Worm (Caenorhabditis elegans) whole organism, L1 larva: Measurements from ENCODE around the gene Y46E12BL.2.

ENCODE experiments used
- Y116A8C.19 ChIP-seq: sonication (generic microtip); optimal IDR thresholded peaks from 2 replicates; lab custom pipeline; 2016; ENCODE audit warnings: missing compliant biosample characterization, missing genetic modification characterization, borderline replicate concordance
- alr-1 ChIP-seq: fragments of 200-800 bp; sonication (Bioruptor generic); optimal IDR thresholded peaks from 2 replicates; lab custom pipeline; 2018; ENCODE audit warnings: borderline replicate concordance, mild to moderate bottlenecking, missing genetic modification characterization, missing compliant biosample characterization
- aly-2 ChIP-seq: fragments of 150-350 bp; optimal IDR thresholded peaks from 2 replicates; lab custom pipeline; 2014; ENCODE audit warnings: missing biosample characterization, missing genetic modification characterization
- blmp-1 ChIP-seq: fragments of 150-350 bp; optimal IDR thresholded peaks from 2 replicates; lab custom pipeline; 2014; ENCODE audit warnings: missing biosample characterization, missing genetic modification characterization
- ceh-82 ChIP-seq, 3 experiments: fragments of 150-350 bp in 1 of 3; sonication (generic microtip) in 2 of 3; optimal IDR thresholded peaks; 2 replicates each; lab custom pipeline; 2014 to 2017; ENCODE audit warnings: missing biosample characterization in 3 of 3, missing genetic modification characterization in 3 of 3
- ceh-88 ChIP-seq: fragments of 200-800 bp; sonication (Bioruptor generic); IDR thresholded peaks from 2 replicates; pipeline ENCODE4 v1.3.6; 2022; ENCODE audit warnings: missing genetic modification characterization, missing compliant biosample characterization
- ceh-90 ChIP-seq: sonication (generic microtip); optimal IDR thresholded peaks from 2 replicates; lab custom pipeline; 2016; ENCODE audit warnings: missing genetic modification characterization, missing compliant biosample characterization
- dpl-1 ChIP-seq, 3 experiments: fragments of 150-350 bp in 2 of 3; sonication (generic microtip) in 1 of 3; optimal IDR thresholded peaks; 2 replicates each; lab custom pipeline; 2014 to 2017; ENCODE audit warnings: missing biosample characterization in 3 of 3, missing genetic modification characterization in 3 of 3, missing genetic modification reagents in 3 of 3
- elt-3 ChIP-seq, 6 experiments: fragments of 150-350 bp in 1 of 6; sonication (generic microtip); optimal IDR thresholded peaks; 2 replicates each; lab custom pipeline; 2017 to 2018; ENCODE audit warnings: missing biosample characterization in 6 of 6, missing genetic modification characterization in 6 of 6, inconsistent platforms in 1 of 6
- ets-5 ChIP-seq: fragments of 200-800 bp; sonication (Bioruptor generic); IDR thresholded peaks from 2 replicates; pipeline ENCODE4 v1.3.6; 2022; ENCODE audit warnings: missing genetic modification characterization, missing compliant biosample characterization
- fkh-8 ChIP-seq: sonication (generic microtip); optimal IDR thresholded peaks from 2 replicates; lab custom pipeline; 2016; ENCODE audit warnings: mild to moderate bottlenecking, missing genetic modification characterization, missing compliant biosample characterization
- fos-1 ChIP-seq: fragments of 150-350 bp; optimal IDR thresholded peaks from 2 replicates; lab custom pipeline; 2014; ENCODE audit warnings: missing biosample characterization, missing genetic modification characterization
- hlh-17 ChIP-seq: fragments of 200-800 bp; sonication (Bioruptor generic); optimal IDR thresholded peaks from 2 replicates; lab custom pipeline; 2018; ENCODE audit warnings: missing genetic modification characterization, mild to moderate bottlenecking, missing compliant biosample characterization, moderate library complexity, borderline replicate concordance
- hlh-4 ChIP-seq: sonication (generic microtip); optimal IDR thresholded peaks from 2 replicates; lab custom pipeline; 2016; ENCODE audit warnings: mild to moderate bottlenecking, missing genetic modification characterization, missing compliant biosample characterization
- hpl-2 ChIP-seq: fragments of 150-350 bp; optimal IDR thresholded peaks from 2 replicates; lab custom pipeline; 2014; ENCODE audit warnings: missing biosample characterization, missing genetic modification reagents, missing genetic modification characterization
- isw-1 ChIP-seq: fragments of 200-800 bp; sonication (Bioruptor generic); IDR thresholded peaks from 2 replicates; pipeline ENCODE4 v1.3.6; 2022; ENCODE audit warnings: missing genetic modification characterization, missing compliant biosample characterization
- lin-13 ChIP-seq: fragments of 150-350 bp; optimal IDR thresholded peaks from 2 replicates; lab custom pipeline; 2014; ENCODE audit warnings: missing biosample characterization, missing genetic modification reagents, missing genetic modification characterization
- lin-35 ChIP-seq, 2 experiments: fragments of 150-350 bp; optimal IDR thresholded peaks; 2 replicates each; lab custom pipeline; 2014; ENCODE audit warnings: missing biosample characterization in 2 of 2, missing genetic modification characterization in 2 of 2, missing genetic modification reagents in 2 of 2
- lin-39 ChIP-seq: fragments of 150-350 bp; optimal IDR thresholded peaks from 2 replicates; lab custom pipeline; 2014; ENCODE audit warnings: missing biosample characterization, missing genetic modification reagents, missing genetic modification characterization
- lir-3 ChIP-seq: sonication (generic microtip); optimal IDR thresholded peaks from 2 replicates; lab custom pipeline; 2016; ENCODE audit warnings: mild to moderate bottlenecking, missing genetic modification characterization, moderate library complexity, missing compliant biosample characterization; ENCODE audit not compliant: poor library complexity
- mef-2 ChIP-seq: fragments of 150-350 bp; optimal IDR thresholded peaks from 2 replicates; lab custom pipeline; 2014; ENCODE audit warnings: missing biosample characterization, missing genetic modification characterization
- mep-1 ChIP-seq: fragments of 150-350 bp; optimal IDR thresholded peaks from 2 replicates; lab custom pipeline; 2014; ENCODE audit warnings: missing biosample characterization, missing genetic modification characterization
- nhr-11 ChIP-seq: fragments of 150-350 bp; optimal IDR thresholded peaks from 2 replicates; lab custom pipeline; 2014; ENCODE audit warnings: missing biosample characterization, missing genetic modification characterization
- nhr-12 ChIP-seq: sonication (generic microtip); optimal IDR thresholded peaks from 2 replicates; lab custom pipeline; 2017; ENCODE audit warnings: missing biosample characterization, missing genetic modification characterization
- nhr-19 ChIP-seq: fragments of 200-800 bp; sonication (Bioruptor generic); conservative IDR thresholded peaks from 2 replicates; pipeline ENCODE4 v1.3.6; 2022; ENCODE audit warnings: missing genetic modification characterization, missing compliant biosample characterization
- nhr-20 ChIP-seq: sonication (generic microtip); optimal IDR thresholded peaks from 2 replicates; lab custom pipeline; 2016; ENCODE audit warnings: mild to moderate bottlenecking, missing genetic modification characterization, missing compliant biosample characterization
- nhr-28 ChIP-seq: fragments of 150-350 bp; optimal IDR thresholded peaks from 2 replicates; lab custom pipeline; 2014; ENCODE audit warnings: missing biosample characterization, missing genetic modification characterization
- nhr-71 ChIP-seq: sonication (generic microtip); optimal IDR thresholded peaks from 2 replicates; lab custom pipeline; 2016; ENCODE audit warnings: mild to moderate bottlenecking, missing genetic modification characterization, moderate library complexity, missing compliant biosample characterization
- nhr-84 ChIP-seq: sonication (generic microtip); optimal IDR thresholded peaks from 2 replicates; lab custom pipeline; 2017; ENCODE audit warnings: missing biosample characterization, missing genetic modification characterization
- nhr-85 ChIP-seq: sonication (generic microtip); peaks from one replicate; lab custom pipeline; 2016; ENCODE audit warnings: missing genetic modification characterization, inconsistent platforms, missing compliant biosample characterization
- nhr-90 ChIP-seq: sonication (generic microtip); optimal IDR thresholded peaks from 2 replicates; lab custom pipeline; 2016; ENCODE audit warnings: mild to moderate bottlenecking, missing genetic modification characterization, missing compliant biosample characterization; ENCODE audit not compliant: poor library complexity
- pag-3 ChIP-seq: sonication (generic microtip); optimal IDR thresholded peaks from 2 replicates; lab custom pipeline; 2017; ENCODE audit warnings: missing genetic modification characterization, mild to moderate bottlenecking, missing compliant biosample characterization, antibody characterized with exemption, borderline replicate concordance; ENCODE audit not compliant: insufficient read depth
- pax-3 ChIP-seq: fragments of 200-800 bp; sonication (Bioruptor generic); optimal IDR thresholded peaks from 2 replicates; lab custom pipeline; 2018; ENCODE audit warnings: mild to moderate bottlenecking, missing genetic modification characterization, moderate library complexity, missing compliant biosample characterization
- rnt-1 ChIP-seq: sonication (generic microtip); optimal IDR thresholded peaks from 2 replicates; lab custom pipeline; 2016; ENCODE audit warnings: mild to moderate bottlenecking, missing genetic modification characterization, moderate library complexity, missing compliant biosample characterization
- skn-1 ChIP-seq: fragments of 150-350 bp; optimal IDR thresholded peaks from 2 replicates; lab custom pipeline; 2014; ENCODE audit warnings: missing biosample characterization, missing genetic modification characterization
- snpc-4 ChIP-seq: fragments of 150-350 bp; optimal IDR thresholded peaks from 2 replicates; lab custom pipeline; 2014; ENCODE audit warnings: missing biosample characterization, missing genetic modification characterization
- snu-23 ChIP-seq: sonication (generic microtip); optimal IDR thresholded peaks from 2 replicates; lab custom pipeline; 2016; ENCODE audit warnings: missing genetic modification characterization, missing compliant biosample characterization
- sptf-1 ChIP-seq: fragments of 150-350 bp; optimal IDR thresholded peaks from 2 replicates; lab custom pipeline; 2014; ENCODE audit warnings: missing biosample characterization, missing genetic modification characterization
- sup-37 ChIP-seq: fragments of 200-800 bp; sonication (Bioruptor generic); optimal IDR thresholded peaks from 2 replicates; lab custom pipeline; 2018; ENCODE audit warnings: mild to moderate bottlenecking, missing genetic modification characterization, missing compliant biosample characterization
- swsn-7 ChIP-seq: sonication (generic microtip); optimal IDR thresholded peaks from 2 replicates; lab custom pipeline; 2016; ENCODE audit warnings: missing genetic modification characterization, missing compliant biosample characterization
- tbx-2 ChIP-seq: sonication (generic microtip); optimal IDR thresholded peaks from 2 replicates; lab custom pipeline; 2016; ENCODE audit warnings: missing genetic modification characterization, missing compliant biosample characterization
- unc-130 ChIP-seq: fragments of 150-350 bp; optimal IDR thresholded peaks from 2 replicates; lab custom pipeline; 2017; ENCODE audit warnings: missing biosample characterization, missing genetic modification characterization, inconsistent platforms
- unc-30 ChIP-seq: sonication (generic microtip); optimal IDR thresholded peaks from 2 replicates; lab custom pipeline; 2017; ENCODE audit warnings: missing biosample characterization, missing genetic modification characterization
- unc-98 ChIP-seq: fragments of 200-800 bp; sonication (Bioruptor generic); IDR thresholded peaks from 2 replicates; pipeline ENCODE4 v1.3.6; 2022; ENCODE audit warnings: missing genetic modification characterization, missing compliant biosample characterization
- xbp-1 ChIP-seq: sonication (generic microtip); optimal IDR thresholded peaks from 2 replicates; lab custom pipeline; 2016; ENCODE audit warnings: missing genetic modification characterization, missing compliant biosample characterization

Y46E12BL.2 gene

DNA sequence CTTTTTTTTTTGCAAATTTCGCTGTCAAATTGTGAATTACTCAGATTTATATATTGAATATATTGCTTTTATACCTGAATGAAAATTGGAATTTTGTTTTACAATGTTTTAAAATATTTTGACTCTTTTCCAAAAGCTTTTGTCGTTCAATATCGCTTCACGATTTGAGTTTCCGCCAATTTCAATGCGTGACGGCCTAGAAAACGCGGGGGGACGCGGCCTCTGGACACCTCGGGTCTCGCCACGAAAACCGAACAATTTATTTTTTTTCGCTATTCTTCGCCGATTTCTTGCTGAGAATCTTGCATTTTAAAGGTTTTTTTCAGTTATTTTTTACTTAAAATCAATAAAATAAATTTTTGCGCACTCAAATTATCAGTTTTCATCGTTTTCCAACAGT lies at the start of gene Y46E12BL.2 (continued):
- TF ChIP-seq snpc-4 (tag; lab: Kevin White, UChicago) (peak; percentile 58), sptf-1 (tag; lab: Kevin White, UChicago) (no peak), nhr-28 (tag; lab: Kevin White, UChicago) (no peak), hlh-4 (tag; lab: Kevin White, UChicago) (no peak), pag-3 (tag; lab: Kevin White, UChicago) (no peak), ceh-90 (tag; lab: Kevin White, UChicago) (peak; percentile 84), ceh-88 (peak; percentile 28; the same call in 1 of the 2 replicates), nhr-19 (GFP tag; lab: Robert Waterston, UW) (peak; percentile 68), nhr-90 (tag; lab: Kevin White, UChicago) (peak; percentile 83), elt-3 (tag; optimal IDR thresholded peaks at IDR 0.05; lab: Kevin White, UChicago) (peak in 1 of 6 experiments; percentile 78), rnt-1 (tag; lab: Kevin White, UChicago) (peak; percentile 96), nhr-84 (tag; lab: Kevin White, UChicago) (no peak), pax-3 (tag; lab: Kevin White, UChicago) (peak; percentile 66), fos-1 (no peak), unc-98 (GFP tag; lab: Robert Waterston, UW) (peak; percentile 5; the same call in 1 of the 2 replicates), skn-1 (tag; lab: Kevin White, UChicago) (peak; percentile 85), unc-30 (tag; lab: Kevin White, UChicago) (no peak), aly-2 (tag; lab: Kevin White, UChicago) (no peak), tbx-2 (tag; lab: Kevin White, UChicago) (peak; percentile 86), sup-37 (GFP tag; lab: Kevin White, UChicago) (no peak), blmp-1 (tag; lab: Kevin White, UChicago) (no peak), xbp-1 (tag; lab: Kevin White, UChicago) (peak; percentile 68), lir-3 (tag; lab: Kevin White, UChicago) (no peak), ceh-82 (tag; optimal IDR thresholded peaks at IDR 0.05; lab: Kevin White, UChicago) (peak; percentile 33 to 90 (median 64)), lin-13 (GFP tag; lab: Kevin White, UChicago) (peak; percentile 81), nhr-20 (tag; lab: Kevin White, UChicago) (peak; percentile 71), nhr-85 (tag; lab: Kevin White, UChicago) (peak; percentile 88), ets-5 (GFP tag; lab: Robert Waterston, UW) (no peak), lin-39 (tag; lab: Kevin White, UChicago) (no peak), mep-1 (tag; lab: Kevin White, UChicago) (peak; percentile 80), mef-2 (tag; lab: Kevin White, UChicago) (no peak), nhr-11 (tag; lab: Kevin White, UChicago) (no peak)
- TF ChIP-seq, all 84 proteins: peak for 48

- no peak for TF ChIP-seq fkh-8
- peak; percentile 30 for TF ChIP-seq nhr-85 (tag; lab: Kevin White, UChicago)
- TF ChIP-seq blmp-1 (tag; lab: Kevin White, UChicago): peak; percentile 2
- TF ChIP-seq swsn-7: no peak
- TF ChIP-seq nhr-28 (tag; lab: Kevin White, UChicago): no peak
- TF ChIP-seq hlh-17 (GFP tag; lab: Kevin White, UChicago): no peak
These were observed 49.6 kb upstream of the Y46E12BL.2 start, which contains the start of gene gst-34 for ce11 chrII:15183139-15183538. Gene gst-34, minus strand, starts transcription at chrII:15183239.

DNA sequence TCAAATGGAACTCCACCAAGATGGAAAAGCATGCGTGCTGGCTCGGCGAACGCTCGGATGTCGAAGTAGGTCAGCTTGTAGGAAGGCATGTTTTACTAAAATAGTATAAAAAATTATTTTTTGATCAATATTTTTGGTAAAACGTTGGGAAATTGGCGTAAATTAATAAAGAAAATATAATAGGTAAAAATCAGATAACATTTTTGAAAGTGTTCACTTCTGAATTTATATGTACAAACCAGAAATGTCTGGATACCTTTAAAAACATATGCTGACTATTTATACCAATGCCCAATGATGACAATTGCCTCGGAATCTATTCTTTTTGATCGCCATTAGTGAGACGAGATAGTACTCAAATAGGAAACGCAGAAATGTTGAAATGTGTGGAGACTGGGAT lies 47.5 kb upstream of the Y46E12BL.2 start, which contains the start of gene gst-35:
Gene gst-35, minus strand, starts transcription at position 101 of the 400 bp plus-strand sequence.
- TF ChIP-seq fos-1: no peak
- TF ChIP-seq skn-1 (tag; lab: Kevin White, UChicago): peak; percentile 49

ce11 chrII:15189956-15190355 lies 42.8 kb upstream of the Y46E12BL.2 start:
- TF ChIP-seq isw-1 (GFP tag; lab: Robert Waterston, UW): peak; percentile 29
- TF ChIP-seq fos-1: peak; percentile 12
- TF ChIP-seq blmp-1 (tag; lab: Kevin White, UChicago): no peak
- TF ChIP-seq unc-130 (tag; lab: Kevin White, UChicago): no peak
- TF ChIP-seq nhr-71 (tag; lab: Kevin White, UChicago): peak; percentile 47
- TF ChIP-seq hpl-2 (GFP tag; lab: Kevin White, UChicago): no peak
- peak in 1 of 2 experiments; percentile 41 for TF ChIP-seq lin-35 (GFP tag; optimal IDR thresholded peaks at IDR 0.05; lab: Kevin White, UChicago)
- TF ChIP-seq ceh-82 (tag; optimal IDR thresholded peaks at IDR 0.05; lab: Kevin White, UChicago): peak in 2 of 3 experiments; percentile 28 to 50
- TF ChIP-seq nhr-11 (tag; lab: Kevin White, UChicago): no peak
- peak in 1 of 3 experiments; percentile 13 for TF ChIP-seq dpl-1 (GFP tag; optimal IDR thresholded peaks at IDR 0.05; lab: Kevin White, UChicago)
- no peak for TF ChIP-seq alr-1
- no peak for TF ChIP-seq lin-13 (GFP tag; lab: Kevin White, UChicago)
- TF ChIP-seq nhr-12: no peak
- peak; percentile 29 for TF ChIP-seq snu-23 (GFP tag; lab: Kevin White, UChicago)
- no peak for TF ChIP-seq pag-3 (tag; lab: Kevin White, UChicago)
- TF ChIP-seq lir-3 (tag; lab: Kevin White, UChicago): no peak
- TF ChIP-seq Y116A8C.19 (tag; lab: Kevin White, UChicago): no peak
- TF ChIP-seq mep-1 (tag; lab: Kevin White, UChicago): peak; percentile 28
